Fruit fly (Drosophila melanogaster) whole organism, embryonic: ENCODE measurements around the gene CG3529.

ENCODE experiments used
- Bdp1 ChIP-seq: fragments of 200-800 bp; sonication (Bioruptor generic); optimal IDR thresholded peaks from 3 replicates; lab custom pipeline; 2016; ENCODE audit warnings: missing biosample characterization, missing genetic modification characterization
- CG10543 ChIP-seq: fragments of 200-800 bp; sonication (Bioruptor generic); optimal IDR thresholded peaks from 3 replicates; lab custom pipeline; 2017; ENCODE audit warnings: missing biosample characterization, mild to moderate bottlenecking, missing genetic modification characterization, moderate library complexity
- CG12744 ChIP-seq: fragments of 200-800 bp; sonication (Bioruptor generic); optimal IDR thresholded peaks from 2 replicates; lab custom pipeline; 2016; ENCODE audit warnings: missing biosample characterization, missing genetic modification characterization
- CG15073 ChIP-seq: fragments of 200-800 bp; sonication (Bioruptor generic); optimal IDR thresholded peaks from 2 replicates; lab custom pipeline; 2016; ENCODE audit warnings: missing biosample characterization, missing genetic modification characterization
- CG15601 ChIP-seq: fragments of 200-800 bp; sonication (Bioruptor generic); optimal IDR thresholded peaks from 3 replicates; lab custom pipeline; 2019; ENCODE audit warnings: missing biosample characterization, mild to moderate bottlenecking, missing genetic modification characterization, moderate library complexity
- CG1792 ChIP-seq: fragments of 200-800 bp; sonication (Bioruptor generic); optimal IDR thresholded peaks from 2 replicates; lab custom pipeline; 2016; ENCODE audit warnings: missing biosample characterization, missing genetic modification characterization
- CG18619 ChIP-seq: fragments of 200-800 bp; sonication (Bioruptor generic); optimal IDR thresholded peaks from 3 replicates; lab custom pipeline; 2017; ENCODE audit warnings: missing biosample characterization, mild to moderate bottlenecking, missing genetic modification characterization
- CG30431 ChIP-seq: fragments of 200-800 bp; sonication (Bioruptor generic); optimal IDR thresholded peaks from 2 replicates; lab custom pipeline; 2017; ENCODE audit warnings: missing biosample characterization, missing genetic modification characterization
- CG3726 ChIP-seq: fragments of 200-800 bp; sonication (Bioruptor generic); IDR thresholded peaks from 3 replicates; pipeline ENCODE4, ENCODE4 v1.3.6; 2022; ENCODE audit warnings: missing biosample characterization, missing genetic modification characterization
- CG43689 ChIP-seq: fragments of 200-800 bp; sonication (Bioruptor generic); IDR thresholded peaks from 2 replicates; pipeline ENCODE4 v1.3.6; 2022; ENCODE audit warnings: missing biosample characterization, missing genetic modification characterization
- CG4707 ChIP-seq: fragments of 200-800 bp; sonication (Bioruptor generic); optimal IDR thresholded peaks from 2 replicates; lab custom pipeline; 2018; ENCODE audit warnings: missing biosample characterization, mild to moderate bottlenecking, missing genetic modification characterization, moderate library complexity
- CG4730 ChIP-seq: fragments of 200-800 bp; sonication (Bioruptor generic); IDR thresholded peaks from 2 replicates; pipeline ENCODE4 v1.3.6; 2022; ENCODE audit warnings: missing biosample characterization, missing genetic modification characterization
- CG6254 ChIP-seq: fragments of 200-800 bp; sonication (Bioruptor generic); optimal IDR thresholded peaks from 3 replicates; lab custom pipeline; 2017; ENCODE audit warnings: mild to moderate bottlenecking, missing biosample characterization, missing genetic modification reagents, missing genetic modification characterization
- CG7745 ChIP-seq: fragments of 200-800 bp; sonication (Bioruptor generic); optimal IDR thresholded peaks from 2 replicates; lab custom pipeline; 2018; ENCODE audit warnings: missing biosample characterization, mild to moderate bottlenecking, missing genetic modification characterization, moderate library complexity
- CG7987 ChIP-seq: fragments of 200-800 bp; sonication (Bioruptor generic); optimal IDR thresholded peaks from 2 replicates; lab custom pipeline; 2018; ENCODE audit warnings: missing biosample characterization, mild to moderate bottlenecking, missing genetic modification characterization, moderate library complexity
- CG8359 ChIP-seq: fragments of 200-800 bp; sonication (Bioruptor generic); optimal IDR thresholded peaks from 2 replicates; lab custom pipeline; 2017; ENCODE audit warnings: missing biosample characterization, mild to moderate bottlenecking, missing genetic modification characterization, borderline replicate concordance
- CG9876 ChIP-seq: fragments of 200-800 bp; sonication (Bioruptor generic); optimal IDR thresholded peaks from 2 replicates; lab custom pipeline; 2016; ENCODE audit warnings: missing biosample characterization, missing genetic modification characterization
- Deaf1 ChIP-seq: fragments of 200-800 bp; optimal IDR thresholded peaks from 3 replicates; lab custom pipeline; 2019; ENCODE audit warnings: missing biosample characterization, mild to moderate bottlenecking, missing genetic modification characterization, moderate library complexity
- Dek ChIP-seq: fragments of 200-800 bp; sonication (Bioruptor generic); optimal IDR thresholded peaks from 3 replicates; lab custom pipeline; 2019; ENCODE audit warnings: missing biosample characterization, mild to moderate bottlenecking, missing genetic modification characterization, moderate library complexity
- Dp ChIP-seq: fragments of 200-800 bp; sonication (Bioruptor generic); optimal IDR thresholded peaks from 2 replicates; lab custom pipeline; 2018; ENCODE audit warnings: missing biosample characterization, mild to moderate bottlenecking, missing genetic modification characterization, moderate library complexity
- Dref ChIP-seq: fragments of 200-800 bp; sonication (Bioruptor generic); IDR thresholded peaks from 2 replicates; pipeline ENCODE4 v1.3.6; 2022; ENCODE audit warnings: missing biosample characterization, missing genetic modification characterization
- Ets65A ChIP-seq: fragments of 200-800 bp; sonication (Bioruptor generic); peaks from one replicate; lab custom pipeline; 2016; ENCODE audit warnings: missing biosample characterization, missing genetic modification characterization
- Ets97D ChIP-seq: fragments of 200-800 bp; sonication (Bioruptor generic); optimal IDR thresholded peaks from 3 replicates; lab custom pipeline; 2016; ENCODE audit warnings: missing biosample characterization, missing genetic modification characterization
- Fer2 ChIP-seq: fragments of 200-800 bp; sonication (Bioruptor generic); optimal IDR thresholded peaks from 2 replicates; lab custom pipeline; 2018; ENCODE audit warnings: missing biosample characterization, mild to moderate bottlenecking, missing genetic modification characterization, moderate library complexity
- HLH54F ChIP-seq: fragments of 200-800 bp; sonication (Bioruptor generic); optimal IDR thresholded peaks from 3 replicates; lab custom pipeline; 2016; ENCODE audit warnings: missing biosample characterization, missing genetic modification characterization
- Lpt ChIP-seq: fragments of >200 bp; optimal IDR thresholded peaks from 2 replicates; lab custom pipeline; 2018; ENCODE audit warnings: missing biosample characterization, missing genetic modification characterization
- Myb ChIP-seq: fragments of 200-800 bp; sonication (Bioruptor generic); optimal IDR thresholded peaks from 2 replicates; lab custom pipeline; 2016; ENCODE audit warnings: missing biosample characterization, missing genetic modification characterization
- Optix ChIP-seq: fragments of 200-800 bp; sonication (Bioruptor generic); IDR thresholded peaks from 3 replicates; pipeline ENCODE4 v1.3.6; 2022; ENCODE audit warnings: missing biosample characterization, missing genetic modification characterization
- Pdp1 ChIP-seq, 2 experiments: fragments of 200-800 bp; sonication (Bioruptor generic); optimal IDR thresholded peaks; 3 replicates each; lab custom pipeline; 2016; ENCODE audit warnings: missing biosample characterization in 2 of 2, missing genetic modification characterization in 2 of 2, mild to moderate bottlenecking in 1 of 2, moderate library complexity in 1 of 2
- Poxn ChIP-seq: fragments of 200-800 bp; sonication (Bioruptor generic); IDR thresholded peaks from 2 replicates; pipeline ENCODE4 v1.3.6; 2022; ENCODE audit warnings: missing biosample characterization, missing genetic modification characterization
- Trl ChIP-seq, 3 experiments: fragments of >200 bp in 2 of 3; fragments of 200-800 bp in 1 of 3; sonication (Bioruptor generic) in 1 of 3; optimal IDR thresholded peaks; 2 replicates in 1 of 3; 3 replicates in 2 of 3; lab custom pipeline; 2016 to 2017; ENCODE audit warnings: missing biosample characterization in 1 of 3, missing genetic modification characterization in 1 of 3
- Usf ChIP-seq: fragments of 200-800 bp; sonication (Bioruptor generic); optimal IDR thresholded peaks from 2 replicates; lab custom pipeline; 2017; ENCODE audit warnings: missing genotype, missing biosample characterization, missing genetic modification characterization
- bbx ChIP-seq: fragments of 200-800 bp; sonication (Bioruptor generic); IDR thresholded peaks from 2 replicates; pipeline ENCODE4 v1.3.6; 2022; ENCODE audit warnings: missing biosample characterization, missing genetic modification characterization; ENCODE audit not compliant: partially characterized antibody
- emc ChIP-seq: fragments of 200-800 bp; sonication (Bioruptor generic); optimal IDR thresholded peaks from 2 replicates; lab custom pipeline; 2016; ENCODE audit warnings: missing biosample characterization, missing genetic modification characterization
- h ChIP-seq: fragments of >200 bp; optimal IDR thresholded peaks from 2 replicates; lab custom pipeline; 2017
- inv ChIP-seq: fragments of 200-800 bp; sonication (Bioruptor generic); IDR thresholded peaks from 2 replicates; pipeline ENCODE4 v1.3.6; 2022; ENCODE audit warnings: missing biosample characterization, missing genetic modification characterization; ENCODE audit not compliant: partially characterized antibody
- lmd ChIP-seq: fragments of 200-800 bp; sonication (Bioruptor generic); IDR thresholded peaks from 2 replicates; pipeline ENCODE4 v1.3.6; 2022; ENCODE audit warnings: missing biosample characterization, missing genetic modification characterization
- maf-S ChIP-seq: fragments of 200-800 bp; sonication (Bioruptor generic); optimal IDR thresholded peaks from 2 replicates; lab custom pipeline; 2016; ENCODE audit warnings: missing biosample characterization, missing genetic modification characterization
- nerfin-2 ChIP-seq: fragments of 200-800 bp; sonication (Bioruptor generic); IDR thresholded peaks from 2 replicates; pipeline ENCODE4 v1.3.6; 2022; ENCODE audit warnings: missing biosample characterization, missing genetic modification characterization; ENCODE audit not compliant: partially characterized antibody
- onecut ChIP-seq: fragments of 200-800 bp; sonication (Bioruptor generic); IDR thresholded peaks from 2 replicates; pipeline ENCODE4 v1.3.6; 2022; ENCODE audit warnings: missing biosample characterization, missing genetic modification characterization
- otp ChIP-seq: fragments of 200-800 bp; sonication (Bioruptor generic); IDR thresholded peaks from 3 replicates; pipeline ENCODE4, ENCODE4 v1.3.6; 2022; ENCODE audit warnings: missing biosample characterization, missing genetic modification characterization
- pros ChIP-seq: fragments of 200-800 bp; sonication (Bioruptor generic); optimal IDR thresholded peaks from 3 replicates; lab custom pipeline; 2019; ENCODE audit warnings: missing biosample characterization, mild to moderate bottlenecking, missing genetic modification characterization, moderate library complexity
- schlank ChIP-seq: fragments of 200-800 bp; sonication (Bioruptor generic); optimal IDR thresholded peaks from 2 replicates; lab custom pipeline; 2018; ENCODE audit warnings: missing biosample characterization, mild to moderate bottlenecking, missing genetic modification characterization
- sd ChIP-seq: fragments of 200-800 bp; sonication (Bioruptor generic); optimal IDR thresholded peaks from 3 replicates; lab custom pipeline; 2018; ENCODE audit warnings: missing biosample characterization, mild to moderate bottlenecking, missing genetic modification characterization, moderate library complexity
- slp2 ChIP-seq: fragments of 200-800 bp; sonication (Bioruptor generic); optimal IDR thresholded peaks from 2 replicates; lab custom pipeline; 2016; ENCODE audit warnings: missing biosample characterization, missing genetic modification characterization
- so ChIP-seq: fragments of 200-800 bp; sonication (Bioruptor generic); IDR thresholded peaks from 3 replicates; pipeline ENCODE4 v1.3.6; 2022; ENCODE audit warnings: missing biosample characterization, missing genetic modification characterization
- tap ChIP-seq: fragments of 200-800 bp; optimal IDR thresholded peaks from 3 replicates; lab custom pipeline; 2019; ENCODE audit warnings: missing biosample characterization, mild to moderate bottlenecking, missing genetic modification characterization, moderate library complexity
- z ChIP-seq: fragments of 200-800 bp; sonication (Bioruptor generic); IDR thresholded peaks from 3 replicates; pipeline ENCODE4 v1.3.6; 2022; ENCODE audit warnings: missing biosample characterization, missing genetic modification characterization
- zfh1 ChIP-seq: fragments of 200-800 bp; sonication (Bioruptor generic); IDR thresholded peaks from 3 replicates; pipeline ENCODE4 v1.3.6; 2022; ENCODE audit warnings: missing biosample characterization, missing genetic modification characterization

CG3529 gene

dm6 chr3L:9460775-9461491 lies 14.3 kb downstream of the CG3529 start, which contains the start of the genes CG3434 and CG44838 (continued):
- TF ChIP-seq nerfin-2 (GFP tag; lab: Robert Waterston, UW) (no peak), CG30431 (GFP tag; lab: Kevin White, UChicago) (peak; percentile 41), schlank (tag; lab: Kevin White, UChicago) (no peak), CG1792 (peak; percentile 67), HLH54F (GFP tag; lab: Kevin White, UChicago) (peak; percentile 69), CG9876 (GFP tag; lab: Kevin White, UChicago) (peak; percentile 35), CG7745 (tag; lab: Kevin White, UChicago) (peak; percentile 97), Pdp1 (GFP tag; optimal IDR thresholded peaks at IDR 0.05; lab: Kevin White, UChicago) (peak; percentile 57 to 65), Lpt (GFP tag; lab: Kevin White, UChicago) (no peak), CG8359 (GFP tag; lab: Kevin White, UChicago) (no peak), Poxn (GFP tag; lab: Robert Waterston, UW) (0 out of 2 replicates have a peak, but pooled peaks have one; percentile 28), pros (GFP tag; lab: Kevin White, UChicago) (peak; percentile 17), Dp (peak; percentile 67), Bdp1 (GFP tag; lab: Kevin White, UChicago) (peak; percentile 77), Myb (GFP tag; lab: Kevin White, UChicago) (peak; percentile 60), so (no peak), CG4707 (no peak), CG6254 (GFP tag; lab: Kevin White, UChicago) (peak; percentile 40), otp (GFP tag; lab: Robert Waterston, UW) (peak; percentile 72; the same call in 2 of the 3 replicates), Usf (GFP tag; lab: Kevin White, UChicago) (peak; percentile 57), Dek (tag; lab: Kevin White, UChicago) (peak; percentile 77), zfh1 (GFP tag; lab: Robert Waterston, UW) (peak; percentile 68; the same call in 2 of the 3 replicates), Fer2 (peak; percentile 69), sd (peak; percentile 49), emc (GFP tag; lab: Kevin White, UChicago) (no peak), CG7987 (GFP tag; lab: Kevin White, UChicago) (peak; percentile 41), CG15601 (peak; percentile 98), Ets97D (GFP tag; lab: Kevin White, UChicago) (peak; percentile 78), maf-S (GFP tag; lab: Kevin White, UChicago) (peak; percentile 35), Ets65A (GFP tag; lab: Kevin White, UChicago) (peak; percentile 96), Optix (GFP tag; lab: Robert Waterston, UW) (peak; percentile 59; the same call in 2 of the 3 replicates), onecut (peak; percentile 51), inv (GFP tag; lab: Robert Waterston, UW) (no peak), CG18619 (peak; percentile 76), lmd (GFP tag; lab: Robert Waterston, UW) (peak; percentile 70), CG15073 (GFP tag; lab: Kevin White, UChicago) (no peak), CG12744 (GFP tag; lab: Kevin White, UChicago) (peak; percentile 28), CG43689 (GFP tag; lab: Robert Waterston, UW) (no peak), Deaf1 (tag; lab: Kevin White, UChicago) (peak; percentile 58), bbx (GFP tag; lab: Robert Waterston, UW) (peak; percentile 25; the same call in 1 of the 2 replicates), tap (tag; lab: Kevin White, UChicago) (peak; percentile 36), Trl (optimal IDR thresholded peaks at IDR 0.05; lab: Kevin White, UChicago) (no peak), Trl (GFP tag; optimal IDR thresholded peaks at IDR 0.05; lab: Kevin White, UChicago) (peak; percentile 53), slp2 (GFP tag; lab: Kevin White, UChicago) (no peak), CG4730 (GFP tag; lab: Robert Waterston, UW) (peak; percentile 48; the same call in 1 of the 2 replicates), h (lab: Kevin White, UChicago) (no peak), Dref (peak; percentile 66), z (GFP tag; lab: Robert Waterston, UW) (no peak), CG3726 (GFP tag; lab: Robert Waterston, UW) (no peak), CG10543 (GFP tag; lab: Kevin White, UChicago) (peak; percentile 91)
